Fruit fly (Drosophila melanogaster): Measurements from ENCODE around the gene wnd.

The wnd gene

dm6 chr3L:19575650-19576049 is 59.9 kb downstream of the wnd start (continued):
- peak; percentile 68 for TF ChIP-seq CG3407 (GFP tag; optimal IDR thresholded peaks at IDR 0.05)
- no peak for TF ChIP-seq Dp (GFP tag; optimal IDR thresholded peaks at IDR 0.05)
- peak; percentile 11 for TF ChIP-seq nmo (GFP tag; optimal IDR thresholded peaks at IDR 0.05)
- peak; percentile 47; the same call in 1 of the 2 replicates for TF ChIP-seq Xrp1 (GFP tag; IDR thresholded peaks at IDR 0.05)
- no peak for TF ChIP-seq Mrtf (GFP tag; IDR thresholded peaks at IDR 0.05)
- no peak for TF ChIP-seq TFAM (GFP tag; optimal IDR thresholded peaks at IDR 0.05)
- no peak for TF ChIP-seq mld (GFP tag; IDR thresholded peaks at IDR 0.05; ENCODE audit: partially characterized antibody)
- TF ChIP-seq E2f2 (GFP tag; IDR thresholded peaks at IDR 0.05), result peak; percentile 24; the same call in 1 of the 2 replicates
- TF ChIP-seq CG10543 (GFP tag; optimal IDR thresholded peaks at IDR 0.05), result peak; percentile 75
- TF ChIP-seq Atf3 (GFP tag; optimal IDR thresholded peaks at IDR 0.05), result no peak
- no peak for TF ChIP-seq toy (GFP tag; IDR thresholded peaks at IDR 0.05)
- no peak for TF ChIP-seq CG13775 (GFP tag; optimal IDR thresholded peaks at IDR 0.05)
- 0 out of 3 replicates have a peak, but pooled peaks have one; percentile 38 for TF ChIP-seq so (GFP tag; IDR thresholded peaks at IDR 0.05)
- no peak for TF ChIP-seq gt (GFP tag; IDR thresholded peaks at IDR 0.05)
- peak; percentile 50; the same call in 2 of the 3 replicates for TF ChIP-seq H15 (GFP tag; IDR thresholded peaks at IDR 0.05)
- no peak for TF ChIP-seq CG7357 (GFP tag; IDR thresholded peaks at IDR 0.05)
- TF ChIP-seq lilli (GFP tag; optimal IDR thresholded peaks at IDR 0.05), result no peak
- no peak for TF ChIP-seq zfh2 (GFP tag; optimal IDR thresholded peaks at IDR 0.05)
- TF ChIP-seq CG12236 (GFP tag; optimal IDR thresholded peaks at IDR 0.05), result no peak
- TF ChIP-seq CG10274 (GFP tag; optimal IDR thresholded peaks at IDR 0.05), result no peak
- TF ChIP-seq zfh1 (GFP tag; IDR thresholded peaks at IDR 0.05), result peak; percentile 42; the same call in 1 of the 3 replicates
- no peak for TF ChIP-seq CG4730 (GFP tag; IDR thresholded peaks at IDR 0.05)
- TF ChIP-seq YL-1 (GFP tag; optimal IDR thresholded peaks at IDR 0.05), result no peak
- no peak for TF ChIP-seq CG6654 (GFP tag; optimal IDR thresholded peaks at IDR 0.05)
- TF ChIP-seq CG11456 (GFP tag; IDR thresholded peaks at IDR 0.05), result no peak
- peak; percentile 8 for TF ChIP-seq CG10654 (GFP tag; optimal IDR thresholded peaks at IDR 0.05)
- no peak for TF ChIP-seq amos (GFP tag; IDR thresholded peaks at IDR 0.05; ENCODE audit: partially characterized antibody)
- TF ChIP-seq grn (GFP tag; optimal IDR thresholded peaks at IDR 0.05), result peak; percentile 1
- peak; percentile 66 for TF ChIP-seq CG12071 (GFP tag; optimal IDR thresholded peaks at IDR 0.05)
- TF ChIP-seq ase (GFP tag; IDR thresholded peaks at IDR 0.05), result no peak
- TF ChIP-seq Deaf1 (tag; optimal IDR thresholded peaks at IDR 0.05), result peak; percentile 8
- no peak for TF ChIP-seq Hr3 (GFP tag; optimal IDR thresholded peaks at IDR 0.05)
- TF ChIP-seq gfzf (GFP tag; optimal IDR thresholded peaks at IDR 0.05), result no peak
- peak; percentile 57 for TF ChIP-seq CrebB (tag; optimal IDR thresholded peaks at IDR 0.05)
- TF ChIP-seq Lim3 (GFP tag; IDR thresholded peaks at IDR 0.05), result no peak
- no peak for TF ChIP-seq pum (GFP tag; optimal IDR thresholded peaks at IDR 0.05)
- TF ChIP-seq Elba2 (GFP tag; optimal IDR thresholded peaks at IDR 0.05), result no peak
- no peak for TF ChIP-seq cato (GFP tag; optimal IDR thresholded peaks at IDR 0.05; ENCODE audit: borderline replicate concordance)
- no peak for TF ChIP-seq CG3995 (GFP tag; optimal IDR thresholded peaks at IDR 0.05)
- no peak for TF ChIP-seq jigr1 (GFP tag; IDR thresholded peaks at IDR 0.05)
- no peak for TF ChIP-seq zen (tag; optimal IDR thresholded peaks at IDR 0.05)
- peak; percentile 1 for TF ChIP-seq slp2 (GFP tag; optimal IDR thresholded peaks at IDR 0.05)
- TF ChIP-seq CG9817 (tag; optimal IDR thresholded peaks at IDR 0.05), result no peak
- no peak for TF ChIP-seq CG30431 (GFP tag; optimal IDR thresholded peaks at IDR 0.05)
- TF ChIP-seq Dip2 (GFP tag; IDR thresholded peaks at IDR 0.05), result no peak
- peak; percentile 0 for TF ChIP-seq CG7839 (tag; optimal IDR thresholded peaks at IDR 0.05)
- TF ChIP-seq Sox100B (GFP tag; optimal IDR thresholded peaks at IDR 0.05), result peak; percentile 47
- TF ChIP-seq Ets97D (GFP tag; optimal IDR thresholded peaks at IDR 0.05), result no peak
- TF ChIP-seq CG15073 (GFP tag; optimal IDR thresholded peaks at IDR 0.05), result no peak
- TF ChIP-seq NC2β (GFP tag; optimal IDR thresholded peaks at IDR 0.05), result no peak
- TF ChIP-seq disco-r (GFP tag; optimal IDR thresholded peaks at IDR 0.05), result no peak
- TF ChIP-seq dimm (GFP tag; IDR thresholded peaks at IDR 0.05), result peak; percentile 36; the same call in 1 of the 2 replicates

Measured in whole organism, embryonic.